Worm (Caenorhabditis elegans) whole organism, L2 larva: Measurements from ENCODE around the gene C09G12.5.
"Not testable (repeated sequence)": the region's sequence is repeated elsewhere in the genome, so short reads cannot be mapped to it uniquely, and the experiment has no call there.

ENCODE experiments used
- Y55F3AM.14 ChIP-seq: fragments of 200-800 bp; sonication (Bioruptor generic); optimal IDR thresholded peaks from 2 replicates; lab custom pipeline; 2018; ENCODE audit warnings: mild to moderate bottlenecking, missing genetic modification characterization, missing compliant biosample characterization
- elt-1 ChIP-seq: fragments of 150-350 bp; optimal IDR thresholded peaks from 2 replicates; lab custom pipeline; 2014; ENCODE audit warnings: missing biosample characterization, missing genetic modification characterization
- elt-3 ChIP-seq: sonication (generic microtip); optimal IDR thresholded peaks from 2 replicates; lab custom pipeline; 2017; ENCODE audit warnings: missing biosample characterization, missing genetic modification characterization
- lin-39 ChIP-seq: fragments of 150-350 bp; optimal IDR thresholded peaks from 2 replicates; lab custom pipeline; 2014; ENCODE audit warnings: missing biosample characterization, missing genetic modification reagents, missing genetic modification characterization
- mdl-1 ChIP-seq, 2 experiments: fragments of 150-350 bp in 1 of 2; sonication (generic microtip) in 1 of 2; optimal IDR thresholded peaks; 2 replicates each; lab custom pipeline; 2017; ENCODE audit warnings: missing biosample characterization in 2 of 2, missing genetic modification characterization in 2 of 2
- nhr-11 ChIP-seq: fragments of 150-350 bp; optimal IDR thresholded peaks from 2 replicates; lab custom pipeline; 2014; ENCODE audit warnings: missing biosample characterization, missing genetic modification characterization
- nhr-23 ChIP-seq: fragments of 150-350 bp; optimal IDR thresholded peaks from 2 replicates; lab custom pipeline; 2014; ENCODE audit warnings: missing biosample characterization, missing genetic modification reagents, missing genetic modification characterization
- unc-39 ChIP-seq: fragments of 150-350 bp; optimal IDR thresholded peaks from 2 replicates; lab custom pipeline; 2014; ENCODE audit warnings: missing biosample characterization, missing genetic modification characterization
- unc-62 ChIP-seq: fragments of 150-350 bp; optimal IDR thresholded peaks from 2 replicates; lab custom pipeline; 2014; ENCODE audit warnings: missing biosample characterization, missing genetic modification reagents, missing genetic modification characterization
- ztf-11 ChIP-seq: sonication (generic microtip); optimal IDR thresholded peaks from 2 replicates; lab custom pipeline; 2017; ENCODE audit warnings: missing biosample characterization, missing genetic modification characterization

- TF ChIP-seq elt-3 (tag; lab: Kevin White, UChicago); nhr-11 (tag; lab: Kevin White, UChicago); elt-1 (tag; lab: Kevin White, UChicago); ztf-11 (tag; lab: Kevin White, UChicago); Y55F3AM.14 (GFP tag; lab: Kevin White, UChicago); unc-39 (tag; lab: Kevin White, UChicago); lin-39 (tag; lab: Kevin White, UChicago); unc-62 (GFP tag; lab: Kevin White, UChicago); mdl-1 (tag; optimal IDR thresholded peaks at IDR 0.05; lab: Kevin White, UChicago); nhr-23 (tag; lab: Kevin White, UChicago): not testable (repeated sequence)
Observed at ce11 chrIV:3433387-3433786, 45.7 kb upstream of the C09G12.5 start, which contains the start of gene C04C3.7.
